Fruit fly (Drosophila melanogaster): ENCODE data around the gene CG34302.
A peak's percentile ranks its signal among the peaks of the same experiment; 100 is the strongest.

The CG34302 gene

DNA sequence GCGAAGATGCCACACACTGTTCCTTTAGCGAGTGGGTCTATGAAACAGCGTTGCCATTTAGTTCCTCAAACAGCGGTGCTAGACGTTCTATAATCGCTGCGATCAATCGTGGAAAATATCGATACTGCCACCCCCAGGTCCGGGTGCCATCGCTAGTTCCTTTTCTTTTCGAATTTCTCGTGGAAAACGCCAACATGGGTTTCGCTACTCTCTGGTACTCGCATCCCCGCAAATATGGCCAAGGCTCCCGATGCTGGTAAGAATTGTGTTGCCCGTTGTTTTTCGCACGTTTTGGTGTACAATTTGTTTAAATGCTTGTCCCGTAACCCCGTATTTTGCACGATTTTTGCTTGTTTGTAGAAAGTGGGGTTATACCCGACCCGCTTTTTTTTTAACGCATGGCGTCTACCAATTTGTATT is 45.7 kb downstream of the CG34302 start, which contains the start of gene RpS29 (continued):
- TF ChIP-seq yki (optimal IDR thresholded peaks at IDR 0.05) (no peak), CG12299 (tag; optimal IDR thresholded peaks at IDR 0.05) (peak; percentile 66), CG9817 (tag; optimal IDR thresholded peaks at IDR 0.05) (peak; percentile 83), B-H1 (GFP tag; IDR thresholded peaks at IDR 0.05) (peak; percentile 48; the same call in 1 of the 3 replicates), CG17328 (GFP tag; IDR thresholded peaks at IDR 0.05) (peak; percentile 74), jigr1 (GFP tag; IDR thresholded peaks at IDR 0.05) (no peak), az2 (GFP tag; optimal IDR thresholded peaks at IDR 0.05) (peak; percentile 69), knrl (GFP tag; IDR thresholded peaks at IDR 0.05; ENCODE audit: partially characterized antibody) (peak; percentile 95), Pdp1 (GFP tag; optimal IDR thresholded peaks at IDR 0.05) (peak; percentile 82 to 89), Fer3 (tag; optimal IDR thresholded peaks at IDR 0.05) (peak; percentile 71), Dref (GFP tag; IDR thresholded peaks at IDR 0.05) (peak; percentile 98), psq (GFP tag; optimal IDR thresholded peaks at IDR 0.05) (peak; percentile 50), wek (GFP tag; optimal IDR thresholded peaks at IDR 0.05) (peak; percentile 68), otp (GFP tag; IDR thresholded peaks at IDR 0.05) (peak; percentile 66; the same call in 2 of the 3 replicates), pros (GFP tag; optimal IDR thresholded peaks at IDR 0.05) (no peak), org-1 (GFP tag; optimal IDR thresholded peaks at IDR 0.05) (peak; percentile 15), CG10321 (GFP tag; IDR thresholded peaks at IDR 0.05) (peak; percentile 54; the same call in 1 of the 2 replicates), croc (GFP tag; conservative IDR thresholded peaks at IDR 0.05) (0 out of 3 replicates have a peak, but pooled peaks have one; percentile 32), HLHmδ (GFP tag; optimal IDR thresholded peaks at IDR 0.05) (peak; percentile 54), corto (GFP tag; optimal IDR thresholded peaks at IDR 0.05) (no peak), Sox100B (GFP tag; optimal IDR thresholded peaks at IDR 0.05) (no peak), Side (GFP tag; optimal IDR thresholded peaks at IDR 0.05) (peak; percentile 86), peb (GFP tag; IDR thresholded peaks at IDR 0.05) (0 out of 2 replicates have a peak, but pooled peaks have one; percentile 17), NK7.1 (GFP tag; optimal IDR thresholded peaks at IDR 0.05) (peak; percentile 65), CG14965 (GFP tag; optimal IDR thresholded peaks at IDR 0.05; ENCODE audit: borderline replicate concordance) (peak; percentile 21), CG17802 (tag; optimal IDR thresholded peaks at IDR 0.05) (peak; percentile 53), zen2 (GFP tag; IDR thresholded peaks at IDR 0.05; ENCODE audit: partially characterized antibody) (peak; percentile 93), usp (GFP tag; optimal IDR thresholded peaks at IDR 0.05) (no peak), CG4282 (GFP tag; optimal IDR thresholded peaks at IDR 0.05) (peak; percentile 84), twi (tag; optimal IDR thresholded peaks at IDR 0.05) (peak; percentile 27), zf30C (GFP tag; optimal IDR thresholded peaks at IDR 0.05) (peak; percentile 57), CG14441 (GFP tag; IDR thresholded peaks at IDR 0.05) (peak; percentile 77), CkIIα-i1 (GFP tag; IDR thresholded peaks at IDR 0.05) (0 out of 2 replicates have a peak, but pooled peaks have one; percentile 33), slou (GFP tag; optimal IDR thresholded peaks at IDR 0.05) (peak; percentile 79), CG9215 (GFP tag; IDR thresholded peaks at IDR 0.05) (peak; percentile 58; the same call in 1 of the 2 replicates), CG3163 (GFP tag; optimal IDR thresholded peaks at IDR 0.05) (peak; percentile 80), NC2β (GFP tag; optimal IDR thresholded peaks at IDR 0.05) (peak; percentile 96), CG3847 (GFP tag; IDR thresholded peaks at IDR 0.05) (peak; percentile 97), NC2α (GFP tag; optimal IDR thresholded peaks at IDR 0.05) (peak; percentile 53), CG6813 (GFP tag; optimal IDR thresholded peaks at IDR 0.05) (peak; percentile 82), CG7963 (GFP tag; IDR thresholded peaks at IDR 0.05; ENCODE audit: partially characterized antibody) (peak; percentile 79), ara (GFP tag; IDR thresholded peaks at IDR 0.05) (peak; percentile 60; the same call in 1 of the 2 replicates), CG11456 (GFP tag; IDR thresholded peaks at IDR 0.05) (peak; percentile 95), CG15073 (GFP tag; optimal IDR thresholded peaks at IDR 0.05) (no peak), mld (GFP tag; IDR thresholded peaks at IDR 0.05; ENCODE audit: partially characterized antibody) (peak; percentile 81), CG16863 (GFP tag; optimal IDR thresholded peaks at IDR 0.05) (peak; percentile 77), Hmr (GFP tag; optimal IDR thresholded peaks at IDR 0.05) (peak; percentile 94), tll (GFP tag; optimal IDR thresholded peaks at IDR 0.05) (no peak), bab2 (GFP tag; optimal IDR thresholded peaks at IDR 0.05) (peak; percentile 86), CG8089 (GFP tag; optimal IDR thresholded peaks at IDR 0.05) (peak; percentile 80)

Data from whole organism, embryonic.